Fruit fly (Drosophila melanogaster): ENCODE data around the gene Aldh7A1.
A peak's percentile ranks its signal among the peaks of the same experiment; 100 is the strongest.

Gene Aldh7A1

DNA sequence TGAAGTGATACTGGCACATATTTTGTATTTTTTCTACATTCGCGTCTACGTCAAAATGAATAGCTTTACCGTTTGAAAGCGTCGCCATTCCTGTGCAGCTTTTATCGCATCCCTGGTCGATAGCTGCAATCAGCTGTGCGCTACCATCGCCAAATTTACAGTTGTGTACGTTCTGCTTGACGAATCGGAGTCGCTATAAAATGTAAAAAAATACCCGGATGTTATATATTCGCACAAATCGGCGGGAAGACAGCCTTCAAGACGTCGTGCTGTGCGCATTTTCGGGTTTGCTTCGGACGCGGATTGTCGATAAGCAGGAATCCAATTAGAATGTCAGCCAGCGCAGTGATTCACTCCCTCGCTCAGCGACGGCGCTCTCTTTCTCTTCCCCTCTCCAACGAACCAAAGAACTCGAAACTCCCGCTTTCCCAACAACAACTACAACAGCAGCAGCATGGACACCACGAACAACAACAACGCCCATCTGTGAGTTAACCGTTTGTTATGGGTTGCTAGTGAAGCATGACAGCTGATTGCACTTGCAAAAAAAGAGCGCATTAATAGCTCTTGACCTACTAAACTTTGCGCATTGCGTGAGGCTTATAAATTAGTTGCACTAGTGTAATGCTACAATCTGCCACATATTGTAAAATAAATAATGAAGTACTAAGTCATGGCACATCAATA lies 26.0 kb upstream of the Aldh7A1 start (continued):
- TF ChIP-seq CG17912 (GFP tag; optimal IDR thresholded peaks at IDR 0.05) = no peak
- 0 out of 3 replicates have a peak, but pooled peaks have one; percentile 58 for TF ChIP-seq ci (GFP tag; IDR thresholded peaks at IDR 0.05)
- no peak for TF ChIP-seq Vsx1 (GFP tag; optimal IDR thresholded peaks at IDR 0.05)
- TF ChIP-seq CG9437 (GFP tag; optimal IDR thresholded peaks at IDR 0.05) = no peak
- peak; percentile 85 for TF ChIP-seq Deaf1 (tag; optimal IDR thresholded peaks at IDR 0.05)
- TF ChIP-seq CG5953 (GFP tag; IDR thresholded peaks at IDR 0.05) = no peak
- peak; percentile 0 for TF ChIP-seq gfzf (GFP tag; optimal IDR thresholded peaks at IDR 0.05)
- TF ChIP-seq CG11695 (GFP tag; IDR thresholded peaks at IDR 0.05) = 0 out of 3 replicates have a peak, but pooled peaks have one; percentile 8
- TF ChIP-seq Dp (GFP tag; optimal IDR thresholded peaks at IDR 0.05) = peak; percentile 40
- TF ChIP-seq CG34224 (GFP tag; IDR thresholded peaks at IDR 0.05; ENCODE audit: partially characterized antibody) = peak; percentile 44; the same call in 1 of the 3 replicates
- peak; percentile 19 for TF ChIP-seq CG10147 (GFP tag; optimal IDR thresholded peaks at IDR 0.05)
- TF ChIP-seq sob (GFP tag; IDR thresholded peaks at IDR 0.05) = 0 out of 2 replicates have a peak, but pooled peaks have one; percentile 4
- peak; percentile 51 to 93 for TF ChIP-seq insv (GFP tag; optimal IDR thresholded peaks at IDR 0.05)
- TF ChIP-seq Blimp-1 (GFP tag; optimal IDR thresholded peaks at IDR 0.05) = peak; percentile 3
- 0 out of 2 replicates have a peak, but pooled peaks have one; percentile 36 for TF ChIP-seq Drgx (GFP tag; IDR thresholded peaks at IDR 0.05)
- peak; percentile 36 for TF ChIP-seq Bdp1 (GFP tag; optimal IDR thresholded peaks at IDR 0.05)
- no peak for TF ChIP-seq ewg (GFP tag; optimal IDR thresholded peaks at IDR 0.05)
- TF ChIP-seq lov (optimal IDR thresholded peaks at IDR 0.05) = no peak
- TF ChIP-seq lov (GFP tag; IDR thresholded peaks at IDR 0.05) = 0 out of 3 replicates have a peak, but pooled peaks have one; percentile 39
- TF ChIP-seq Doc3 (GFP tag; IDR thresholded peaks at IDR 0.05; ENCODE audit: partially characterized antibody) = no peak
- TF ChIP-seq Nf-YA (GFP tag; IDR thresholded peaks at IDR 0.05) = peak; percentile 6; the same call in 1 of the 2 replicates
- TF ChIP-seq CG32772 (GFP tag; IDR thresholded peaks at IDR 0.05) = no peak
- TF ChIP-seq MBD-R2 (GFP tag; IDR thresholded peaks at IDR 0.05) = peak; percentile 54
- peak; percentile 73 for TF ChIP-seq gsb-n (tag; optimal IDR thresholded peaks at IDR 0.05)
- peak; percentile 20 for TF ChIP-seq CG4617 (GFP tag; optimal IDR thresholded peaks at IDR 0.05; ENCODE audit: borderline replicate concordance)
- TF ChIP-seq CG15514 (GFP tag; optimal IDR thresholded peaks at IDR 0.05) = peak; percentile 33
- peak; percentile 69 for TF ChIP-seq Jarid2 (GFP tag; optimal IDR thresholded peaks at IDR 0.05)
- TF ChIP-seq lbe (GFP tag; optimal IDR thresholded peaks at IDR 0.05) = no peak
- TF ChIP-seq Trl (optimal IDR thresholded peaks at IDR 0.05) = peak; percentile 77
- no peak for TF ChIP-seq Trl (GFP tag; optimal IDR thresholded peaks at IDR 0.05)
- TF ChIP-seq chinmo (GFP tag; IDR thresholded peaks at IDR 0.05; ENCODE audit: partially characterized antibody) = peak; percentile 92
- TF ChIP-seq Myb (GFP tag; optimal IDR thresholded peaks at IDR 0.05) = peak; percentile 38
- TF ChIP-seq CG7928 (GFP tag; optimal IDR thresholded peaks at IDR 0.05) = peak; percentile 95
- TF ChIP-seq rib (GFP tag; IDR thresholded peaks at IDR 0.05) = peak; percentile 18; the same call in 1 of the 2 replicates
- TF ChIP-seq CG18619 (GFP tag; optimal IDR thresholded peaks at IDR 0.05) = no peak
- TF ChIP-seq Hand (GFP tag; optimal IDR thresholded peaks at IDR 0.05) = peak; percentile 6
- TF ChIP-seq psq (GFP tag; optimal IDR thresholded peaks at IDR 0.05) = no peak
- peak; percentile 10 for TF ChIP-seq CG11504 (tag; optimal IDR thresholded peaks at IDR 0.05)
- TF ChIP-seq CG4360 (GFP tag; IDR thresholded peaks at IDR 0.05) = peak; percentile 99
- TF ChIP-seq scrt (GFP tag; optimal IDR thresholded peaks at IDR 0.05) = peak; percentile 17
- 0 out of 4 replicates have a peak, but pooled peaks have one; percentile 34 for TF ChIP-seq Dll (GFP tag; IDR thresholded peaks at IDR 0.05; ENCODE audit: partially characterized antibody)
- TF ChIP-seq CG4730 (GFP tag; IDR thresholded peaks at IDR 0.05) = no peak
- no peak for TF ChIP-seq CG8359 (GFP tag; optimal IDR thresholded peaks at IDR 0.05; ENCODE audit: borderline replicate concordance)
- TF ChIP-seq ash1 (GFP tag; optimal IDR thresholded peaks at IDR 0.05) = no peak
- TF ChIP-seq BEAF-32 (GFP tag; optimal IDR thresholded peaks at IDR 0.05) = peak; percentile 4
- TF ChIP-seq CG12299 (tag; optimal IDR thresholded peaks at IDR 0.05) = peak; percentile 55
- peak; percentile 80 for TF ChIP-seq Sin3A (optimal IDR thresholded peaks at IDR 0.05)

Data from whole organism, embryonic.